Fruit fly (Drosophila melanogaster) whole organism, embryonic: ENCODE results near the gene CG15638.

Experiments
- B-H1 ChIP-seq: fragments of 200-800 bp; sonication (Bioruptor generic); IDR thresholded peaks from 3 replicates; pipeline ENCODE4 v1.3.6; 2022; ENCODE audit warnings: missing biosample characterization, missing genetic modification characterization
- CG10274 ChIP-seq: fragments of 200-800 bp; sonication (Bioruptor generic); optimal IDR thresholded peaks from 3 replicates; lab custom pipeline; 2017; ENCODE audit warnings: missing biosample characterization, mild to moderate bottlenecking, missing genetic modification characterization
- CG11456 ChIP-seq: fragments of 200-800 bp; sonication (Bioruptor generic); IDR thresholded peaks from 3 replicates; pipeline ENCODE4 v1.3.6; 2022; ENCODE audit warnings: missing biosample characterization, missing genetic modification characterization
- CG11723 ChIP-seq: fragments of 200-800 bp; sonication (Bioruptor generic); optimal IDR thresholded peaks from 2 replicates; lab custom pipeline; 2017; ENCODE audit warnings: missing biosample characterization, mild to moderate bottlenecking, missing genetic modification characterization
- CG1233 ChIP-seq: fragments of 200-800 bp; sonication (Bioruptor generic); optimal IDR thresholded peaks from 4 replicates; lab custom pipeline; 2018; ENCODE audit warnings: missing biosample characterization, mild to moderate bottlenecking, missing genetic modification characterization
- CG13123 ChIP-seq: fragments of 200-800 bp; sonication (Bioruptor generic); optimal IDR thresholded peaks from 2 replicates; lab custom pipeline; 2016; ENCODE audit warnings: missing biosample characterization, missing genetic modification characterization
- CG13424 ChIP-seq: fragments of 200-800 bp; sonication (Bioruptor generic); optimal IDR thresholded peaks from 2 replicates; lab custom pipeline; 2019; ENCODE audit warnings: missing biosample characterization, mild to moderate bottlenecking, missing genetic modification characterization, moderate library complexity
- CG14965 ChIP-seq: fragments of 200-800 bp; sonication (Bioruptor generic); optimal IDR thresholded peaks from 2 replicates; lab custom pipeline; 2016; ENCODE audit warnings: missing biosample characterization, missing genetic modification characterization, borderline replicate concordance
- CG16815 ChIP-seq: fragments of 200-800 bp; sonication (Bioruptor generic); optimal IDR thresholded peaks from 3 replicates; lab custom pipeline; 2017; ENCODE audit warnings: missing biosample characterization, mild to moderate bottlenecking, missing genetic modification characterization
- CG16863 ChIP-seq: fragments of 200-800 bp; sonication (Bioruptor generic); optimal IDR thresholded peaks from 3 replicates; lab custom pipeline; 2016; ENCODE audit warnings: missing biosample characterization, missing genetic modification characterization
- CG17328 ChIP-seq: fragments of 200-800 bp; sonication (Bioruptor generic); IDR thresholded peaks from 2 replicates; pipeline ENCODE4 v1.3.6; 2022; ENCODE audit warnings: missing biosample characterization, missing genetic modification characterization
- CG17385 ChIP-seq: fragments of 200-800 bp; sonication (Bioruptor generic); optimal IDR thresholded peaks from 3 replicates; lab custom pipeline; 2018; ENCODE audit warnings: missing biosample characterization, mild to moderate bottlenecking, missing genetic modification characterization
- CG2116 ChIP-seq: fragments of 200-800 bp; sonication (Bioruptor generic); optimal IDR thresholded peaks from 3 replicates; lab custom pipeline; 2018; ENCODE audit warnings: missing biosample characterization, mild to moderate bottlenecking, missing genetic modification characterization
- CG31441 ChIP-seq: fragments of 200-800 bp; sonication (Bioruptor generic); IDR thresholded peaks from 2 replicates; pipeline ENCODE4 v1.3.6; 2022; ENCODE audit warnings: missing biosample characterization, missing genetic modification characterization
- CG32772 ChIP-seq: fragments of 200-800 bp; sonication (Bioruptor generic); IDR thresholded peaks from 2 replicates; pipeline ENCODE4 v1.3.6; 2022; ENCODE audit warnings: missing biosample characterization, missing genetic modification characterization
- CG34224 ChIP-seq: fragments of 200-800 bp; sonication (Bioruptor generic); IDR thresholded peaks from 3 replicates; pipeline ENCODE4 v1.3.6; 2022; ENCODE audit warnings: missing biosample characterization, missing genetic modification characterization; ENCODE audit not compliant: partially characterized antibody
- CG34422 ChIP-seq: fragments of 200-800 bp; sonication (Bioruptor generic); IDR thresholded peaks from 3 replicates; pipeline ENCODE4 v1.3.6; 2022; ENCODE audit warnings: missing biosample characterization, missing genetic modification characterization
- CG4328 ChIP-seq: fragments of 200-800 bp; sonication (Bioruptor generic); optimal IDR thresholded peaks from 3 replicates; lab custom pipeline; 2017; ENCODE audit warnings: missing biosample characterization, missing genetic modification reagents, missing genetic modification characterization
- CG43689 ChIP-seq: fragments of 200-800 bp; sonication (Bioruptor generic); IDR thresholded peaks from 2 replicates; pipeline ENCODE4 v1.3.6; 2022; ENCODE audit warnings: missing biosample characterization, missing genetic modification characterization
- CG7271 ChIP-seq: fragments of 200-800 bp; sonication (Bioruptor generic); optimal IDR thresholded peaks from 2 replicates; lab custom pipeline; 2018; ENCODE audit warnings: missing biosample characterization, mild to moderate bottlenecking, missing genetic modification characterization, moderate library complexity
- CG7556 ChIP-seq: fragments of 200-800 bp; sonication (Bioruptor generic); optimal IDR thresholded peaks from 2 replicates; lab custom pipeline; 2017; ENCODE audit warnings: missing biosample characterization, mild to moderate bottlenecking, missing genetic modification characterization
- CG7987 ChIP-seq: fragments of 200-800 bp; sonication (Bioruptor generic); optimal IDR thresholded peaks from 2 replicates; lab custom pipeline; 2018; ENCODE audit warnings: missing biosample characterization, mild to moderate bottlenecking, missing genetic modification characterization, moderate library complexity
- CG8765 ChIP-seq: fragments of 200-800 bp; sonication (Bioruptor generic); IDR thresholded peaks from 2 replicates; pipeline ENCODE4 v1.3.6; 2022; ENCODE audit warnings: missing biosample characterization, missing genetic modification characterization
- CHES-1-like ChIP-seq: fragments of 200-800 bp; sonication (Bioruptor generic); optimal IDR thresholded peaks from 2 replicates; lab custom pipeline; 2016; ENCODE audit warnings: missing biosample characterization, missing genetic modification characterization
- Fer3 ChIP-seq: fragments of 200-800 bp; sonication (Bioruptor generic); optimal IDR thresholded peaks from 2 replicates; lab custom pipeline; 2018; ENCODE audit warnings: missing biosample characterization, mild to moderate bottlenecking, missing genetic modification characterization, moderate library complexity
- Gug ChIP-seq: fragments of 200-800 bp; sonication (Bioruptor generic); IDR thresholded peaks from 4 replicates; pipeline ENCODE4 v1.3.6; 2022; ENCODE audit warnings: missing biosample characterization, missing genetic modification characterization
- HLH54F ChIP-seq: fragments of 200-800 bp; sonication (Bioruptor generic); optimal IDR thresholded peaks from 3 replicates; lab custom pipeline; 2016; ENCODE audit warnings: missing biosample characterization, missing genetic modification characterization
- Optix ChIP-seq: fragments of 200-800 bp; sonication (Bioruptor generic); IDR thresholded peaks from 3 replicates; pipeline ENCODE4 v1.3.6; 2022; ENCODE audit warnings: missing biosample characterization, missing genetic modification characterization
- Side ChIP-seq: fragments of 200-800 bp; sonication (Bioruptor generic); optimal IDR thresholded peaks from 2 replicates; lab custom pipeline; 2016; ENCODE audit warnings: missing biosample characterization, missing genetic modification characterization
- Sry-β ChIP-seq: fragments of 200-800 bp; sonication (Bioruptor generic); optimal IDR thresholded peaks from 2 replicates; lab custom pipeline; 2018; ENCODE audit warnings: missing biosample characterization, mild to moderate bottlenecking, missing genetic modification characterization, moderate library complexity
- ash1 ChIP-seq: fragments of 200-800 bp; sonication (Bioruptor generic); optimal IDR thresholded peaks from 2 replicates; lab custom pipeline; 2018; ENCODE audit warnings: missing biosample characterization, mild to moderate bottlenecking, missing genetic modification characterization
- bowl ChIP-seq: fragments of 200-800 bp; sonication (Bioruptor generic); IDR thresholded peaks from 2 replicates; pipeline ENCODE4 v1.3.6; 2022; ENCODE audit warnings: missing biosample characterization, missing genetic modification characterization
- cas ChIP-seq: fragments of 200-800 bp; sonication (Bioruptor generic); IDR thresholded peaks from 2 replicates; pipeline ENCODE4 v1.3.6; 2022; ENCODE audit warnings: missing biosample characterization, missing genetic modification characterization
- hb ChIP-seq: fragments of 200-800 bp; sonication (Bioruptor generic); IDR thresholded peaks from 3 replicates; pipeline ENCODE4 v1.3.6; 2022; ENCODE audit warnings: missing biosample characterization, missing genetic modification characterization; ENCODE audit not compliant: partially characterized antibody
- inv ChIP-seq: fragments of 200-800 bp; sonication (Bioruptor generic); IDR thresholded peaks from 2 replicates; pipeline ENCODE4 v1.3.6; 2022; ENCODE audit warnings: missing biosample characterization, missing genetic modification characterization; ENCODE audit not compliant: partially characterized antibody
- lab ChIP-seq: fragments of 200-800 bp; sonication (Bioruptor generic); optimal IDR thresholded peaks from 3 replicates; lab custom pipeline; 2017; ENCODE audit warnings: missing biosample characterization, missing genetic modification characterization, mild to moderate bottlenecking, moderate library complexity, missing genetic modification reagents
- nmo ChIP-seq: fragments of 200-800 bp; sonication (Bioruptor generic); optimal IDR thresholded peaks from 2 replicates; lab custom pipeline; 2018; ENCODE audit warnings: missing biosample characterization, mild to moderate bottlenecking, missing genetic modification characterization, moderate library complexity
- p53 ChIP-seq: fragments of 200-800 bp; sonication (Bioruptor generic); optimal IDR thresholded peaks from 2 replicates; lab custom pipeline; 2016; ENCODE audit warnings: missing biosample characterization, missing genetic modification characterization
- pan ChIP-seq, 4 experiments: fragments of >200 bp in 3 of 4; fragments of 200-800 bp in 1 of 4; sonication (Bioruptor generic) in 1 of 4; optimal IDR thresholded peaks in 3 of 4; IDR thresholded peaks in 1 of 4; 2 replicates each; pipeline versions ENCODE4 v1.3.6 to Lab custom; 2017 to 2022; ENCODE audit warnings: missing biosample characterization in 2 of 4, missing genetic modification characterization in 2 of 4, mixed read lengths in 1 of 4
- pum ChIP-seq: fragments of 200-800 bp; sonication (Bioruptor generic); optimal IDR thresholded peaks from 2 replicates; lab custom pipeline; 2016; ENCODE audit warnings: missing biosample characterization, missing genetic modification characterization
- row ChIP-seq: fragments of 200-800 bp; sonication (Bioruptor generic); IDR thresholded peaks from 3 replicates; pipeline ENCODE4 v1.3.6; 2022; ENCODE audit warnings: missing biosample characterization, missing genetic modification characterization
- sc ChIP-seq, 3 experiments: fragments of >200 bp in 2 of 3; fragments of 200-800 bp in 1 of 3; sonication (Bioruptor generic) in 1 of 3; optimal IDR thresholded peaks; 2 replicates in 2 of 3; 3 replicates in 1 of 3; lab custom pipeline; 2017; ENCODE audit warnings: mild to moderate bottlenecking in 1 of 3, missing biosample characterization in 1 of 3, missing genetic modification characterization in 1 of 3, missing genetic modification reagents in 1 of 3
- slbo ChIP-seq: fragments of 200-800 bp; sonication (Bioruptor generic); IDR thresholded peaks from 2 replicates; pipeline ENCODE4 v1.3.6; 2022; ENCODE audit warnings: missing biosample characterization, missing genetic modification characterization
- sug ChIP-seq: fragments of 200-800 bp; optimal IDR thresholded peaks from 2 replicates; lab custom pipeline; 2019; ENCODE audit warnings: missing biosample characterization, mild to moderate bottlenecking, missing genetic modification characterization, moderate library complexity
- tap ChIP-seq: fragments of 200-800 bp; optimal IDR thresholded peaks from 3 replicates; lab custom pipeline; 2019; ENCODE audit warnings: missing biosample characterization, mild to moderate bottlenecking, missing genetic modification characterization, moderate library complexity
- unpg ChIP-seq: fragments of 200-800 bp; sonication (Bioruptor generic); optimal IDR thresholded peaks from 3 replicates; lab custom pipeline; 2018; ENCODE audit warnings: missing biosample characterization, mild to moderate bottlenecking, missing genetic modification characterization, moderate library complexity
- usp ChIP-seq: fragments of >200 bp; optimal IDR thresholded peaks from 2 replicates; lab custom pipeline; 2017; ENCODE audit warnings: missing biosample characterization, missing genetic modification characterization
- vfl ChIP-seq: fragments of 200-800 bp; sonication (Bioruptor generic); optimal IDR thresholded peaks from 2 replicates; lab custom pipeline; 2016; ENCODE audit warnings: missing biosample characterization, missing genetic modification characterization

Gene CG15638

dm6 chr2L:13514262-13514937 is 21.2 kb downstream of the CG15638 start (continued):
- no peak for TF ChIP-seq Sry-β (GFP tag; lab: Kevin White, UChicago)
- TF ChIP-seq CG31441 (GFP tag; lab: Robert Waterston, UW): peak; percentile 49; the same call in 1 of the 2 replicates
- TF ChIP-seq p53 (GFP tag; lab: Kevin White, UChicago): no peak
- TF ChIP-seq CG8765 (GFP tag; lab: Robert Waterston, UW): peak; percentile 38; the same call in 1 of the 2 replicates
- TF ChIP-seq CG34422 (GFP tag; lab: Robert Waterston, UW): peak; percentile 23; the same call in 2 of the 3 replicates
- TF ChIP-seq inv (GFP tag; lab: Robert Waterston, UW): no peak
- TF ChIP-seq CG7556 (GFP tag; lab: Kevin White, UChicago): peak; percentile 76
- no peak for TF ChIP-seq sc (optimal IDR thresholded peaks at IDR 0.05; lab: Kevin White, UChicago)
- TF ChIP-seq sc (GFP tag; optimal IDR thresholded peaks at IDR 0.05; lab: Kevin White, UChicago): no peak
- TF ChIP-seq CG1233 (GFP tag; lab: Kevin White, UChicago): peak; percentile 18
- TF ChIP-seq ash1 (GFP tag; lab: Kevin White, UChicago): no peak
- TF ChIP-seq CG14965 (GFP tag; lab: Kevin White, UChicago): no peak
- TF ChIP-seq CG7987: no peak
- peak; percentile 68 for TF ChIP-seq CG43689 (GFP tag; lab: Robert Waterston, UW)
- no peak for TF ChIP-seq CG16863
- TF ChIP-seq CG4328 (GFP tag; lab: Kevin White, UChicago): peak; percentile 54
- peak; percentile 72 for TF ChIP-seq unpg
- peak; percentile 71 for TF ChIP-seq CG13424 (tag; lab: Kevin White, UChicago)
- TF ChIP-seq nmo: peak; percentile 20
- TF ChIP-seq CG7271: no peak
- TF ChIP-seq HLH54F (GFP tag; lab: Kevin White, UChicago): peak; percentile 49
- TF ChIP-seq hb: no peak
- no peak; the same call in 2 of the 3 replicates for TF ChIP-seq B-H1 (GFP tag; lab: Robert Waterston, UW)
- no peak for TF ChIP-seq CG17328 (GFP tag; lab: Robert Waterston, UW)
- no peak for TF ChIP-seq pan (optimal IDR thresholded peaks at IDR 0.05; lab: Kevin White, UChicago)
- TF ChIP-seq pan (GFP tag; optimal IDR thresholded peaks at IDR 0.05 in 1 of 2, IDR thresholded peaks at IDR 0.05 in 1 of 2): peak in 1 of 2 experiments; percentile 61
- no peak for TF ChIP-seq Optix (GFP tag; lab: Robert Waterston, UW)
- 0 out of 2 replicates have a peak, but pooled peaks have one; percentile 24 for TF ChIP-seq cas (GFP tag; lab: Robert Waterston, UW)
- TF ChIP-seq CHES-1-like (GFP tag; lab: Kevin White, UChicago): no peak
- TF ChIP-seq CG11723: no peak
- no peak for TF ChIP-seq bowl (GFP tag; lab: Robert Waterston, UW)
- TF ChIP-seq usp (GFP tag; lab: Kevin White, UChicago): no peak
- 0 out of 3 replicates have a peak, but pooled peaks have one; percentile 15 for TF ChIP-seq CG34224
- peak; percentile 18 for TF ChIP-seq tap (tag; lab: Kevin White, UChicago)
- TF ChIP-seq Fer3 (tag; lab: Kevin White, UChicago): peak; percentile 61
- peak; percentile 84 for TF ChIP-seq slbo (GFP tag; lab: Robert Waterston, UW)
- TF ChIP-seq pum: no peak
- peak; percentile 45 for TF ChIP-seq CG13123
- peak; percentile 26; the same call in 1 of the 2 replicates for TF ChIP-seq CG32772 (GFP tag; lab: Robert Waterston, UW)
- TF ChIP-seq Side (GFP tag; lab: Kevin White, UChicago): no peak
- TF ChIP-seq row (GFP tag; lab: Robert Waterston, UW): no peak; the same call in none of the 3 replicates
- peak; percentile 61 for TF ChIP-seq lab (GFP tag; lab: Kevin White, UChicago)
- TF ChIP-seq CG10274: peak; percentile 34
- TF ChIP-seq vfl (GFP tag; lab: Kevin White, UChicago): peak; percentile 19
- TF ChIP-seq Gug (GFP tag; lab: Robert Waterston, UW): peak; percentile 60; the same call in 1 of the 4 replicates
- peak; percentile 51; the same call in 1 of the 3 replicates for TF ChIP-seq CG11456 (GFP tag; lab: Robert Waterston, UW)
- peak; percentile 76 for TF ChIP-seq CG16815 (GFP tag; lab: Kevin White, UChicago)
- peak; percentile 58 for TF ChIP-seq CG17385
- no peak for TF ChIP-seq CG2116
- TF ChIP-seq sug: peak; percentile 65
